Fruit fly (Drosophila melanogaster) whole organism, wandering third instar larva: ENCODE results near the gene CG46456.

Experiments used
- Abd-B ChIP-seq: fragments of >200 bp; optimal IDR thresholded peaks from 2 replicates; lab custom pipeline; 2017; ENCODE audit warnings: missing biosample characterization, missing genetic modification characterization
- CG32264 ChIP-seq: fragments of 200-800 bp; sonication (Bioruptor generic); optimal IDR thresholded peaks from 2 replicates; lab custom pipeline; 2016; ENCODE audit warnings: missing biosample characterization, missing genetic modification characterization
- CG9705 ChIP-seq: fragments of 200-800 bp; sonication (Bioruptor generic); optimal IDR thresholded peaks from 2 replicates; lab custom pipeline; 2018; ENCODE audit warnings: missing biosample characterization, mild to moderate bottlenecking, missing genetic modification characterization
- CrebA ChIP-seq: fragments of 200-800 bp; sonication (Bioruptor generic); optimal IDR thresholded peaks from 2 replicates; lab custom pipeline; 2016; ENCODE audit warnings: missing biosample characterization, mild to moderate bottlenecking, missing genetic modification characterization, borderline replicate concordance
- Dfd ChIP-seq: fragments of >200 bp; optimal IDR thresholded peaks from 2 replicates; lab custom pipeline; 2017; ENCODE audit warnings: missing biosample characterization, missing genetic modification characterization
- Dif ChIP-seq: fragments of 200-275, 200-300 bp; sonication (Bioruptor generic); optimal IDR thresholded peaks from 2 replicates; lab custom pipeline; 2018; ENCODE audit warnings: missing biosample characterization, missing genetic modification characterization; ENCODE audit not compliant: partially characterized antibody
- GATAd ChIP-seq: sonication (Bioruptor generic); optimal IDR thresholded peaks from 2 replicates; lab custom pipeline; 2016; ENCODE audit warnings: missing biosample characterization, missing genetic modification characterization
- HLH106 ChIP-seq: fragments of 200-800 bp; optimal IDR thresholded peaks from 3 replicates; lab custom pipeline; 2019; ENCODE audit warnings: missing biosample characterization, mild to moderate bottlenecking, missing genetic modification characterization, moderate library complexity
- Hnf4 ChIP-seq: fragments of 200-800 bp; sonication (Bioruptor generic); optimal IDR thresholded peaks from 2 replicates; lab custom pipeline; 2016; ENCODE audit warnings: missing biosample characterization, mild to moderate bottlenecking, missing genetic modification characterization
- Hr78 ChIP-seq: fragments of >200 bp; optimal IDR thresholded peaks from 2 replicates; lab custom pipeline; 2017; ENCODE audit warnings: missing biosample characterization, missing genetic modification characterization
- Hr83 ChIP-seq: fragments of 200-300 bp; sonication (Bioruptor generic); optimal IDR thresholded peaks from 2 replicates; lab custom pipeline; 2016; ENCODE audit warnings: missing biosample characterization, mild to moderate bottlenecking, missing genetic modification characterization, moderate library complexity; ENCODE audit not compliant: poor library complexity, severe bottlenecking
- Jra ChIP-seq: sonication (Bioruptor generic); optimal IDR thresholded peaks from 2 replicates; lab custom pipeline; 2016; ENCODE audit warnings: missing biosample characterization, missing genetic modification characterization
- Mio ChIP-seq: sonication (Bioruptor generic); optimal IDR thresholded peaks from 2 replicates; lab custom pipeline; 2016; ENCODE audit warnings: missing biosample characterization, missing genetic modification characterization
- Myc ChIP-seq: fragments of >200 bp; optimal IDR thresholded peaks from 2 replicates; lab custom pipeline; 2017
- N ChIP-seq: fragments of >200 bp; optimal IDR thresholded peaks from 2 replicates; lab custom pipeline; 2018; ENCODE audit warnings: missing biosample characterization, missing external identifiers, missing genetic modification characterization
- OdsH ChIP-seq: fragments of 200-800 bp; sonication (Bioruptor generic); optimal IDR thresholded peaks from 2 replicates; lab custom pipeline; 2016; ENCODE audit warnings: missing biosample characterization, mild to moderate bottlenecking, missing genetic modification characterization
- Rel ChIP-seq, 2 experiments: fragments of 200-800 bp; sonication (Bioruptor generic) in 1 of 2; optimal IDR thresholded peaks; 2 replicates in 1 of 2; 3 replicates in 1 of 2; lab custom pipeline; 2016 to 2019; ENCODE audit warnings: mild to moderate bottlenecking in 2 of 2, missing biosample characterization in 2 of 2, missing genetic modification characterization in 2 of 2, moderate library complexity in 1 of 2
- Sp1 ChIP-seq: fragments of 200-800 bp; sonication (Bioruptor generic); optimal IDR thresholded peaks from 3 replicates; lab custom pipeline; 2019; ENCODE audit warnings: missing biosample characterization, mild to moderate bottlenecking, missing genetic modification characterization, moderate library complexity
- Vsx2 ChIP-seq: fragments of 200-300, 225-300 bp; sonication (Bioruptor generic); optimal IDR thresholded peaks from 2 replicates; lab custom pipeline; 2018; ENCODE audit warnings: missing biosample characterization, missing genetic modification characterization; ENCODE audit not compliant: partially characterized antibody
- br ChIP-seq: fragments of 200-800 bp; sonication (Bioruptor generic); optimal IDR thresholded peaks from 2 replicates; lab custom pipeline; 2016; ENCODE audit warnings: missing biosample characterization, missing genetic modification characterization
- brk ChIP-seq: fragments of 200-800 bp; sonication (Bioruptor generic); optimal IDR thresholded peaks from 2 replicates; lab custom pipeline; 2016; ENCODE audit warnings: missing biosample characterization, mild to moderate bottlenecking, missing genetic modification characterization
- dl ChIP-seq, 2 experiments: fragments of 175-275, 200-275 bp in 1 of 2; fragments of 200-275 bp in 1 of 2; sonication (Bioruptor generic); optimal IDR thresholded peaks; lab custom pipeline; 2018; ENCODE audit warnings: mild to moderate bottlenecking in 2 of 2, missing biosample characterization in 2 of 2, missing genetic modification characterization in 2 of 2, moderate library complexity in 2 of 2; ENCODE audit not compliant: partially characterized antibody in 2 of 2, insufficient read depth in 1 of 2
- dmrt93B ChIP-seq: fragments of 200-800 bp; sonication (Bioruptor generic); optimal IDR thresholded peaks from 2 replicates; lab custom pipeline; 2018; ENCODE audit warnings: missing biosample characterization, mild to moderate bottlenecking, missing genetic modification characterization
- dsf ChIP-seq: sonication (Bioruptor generic); optimal IDR thresholded peaks from 2 replicates; lab custom pipeline; 2016; ENCODE audit warnings: missing biosample characterization, missing genetic modification characterization, borderline replicate concordance
- ey ChIP-seq: fragments of 200-800 bp; sonication (Bioruptor generic); optimal IDR thresholded peaks from 2 replicates; lab custom pipeline; 2016; ENCODE audit warnings: missing biosample characterization, missing genetic modification characterization
- foxo ChIP-seq, 2 experiments: fragments of 200-800 bp; sonication (Bioruptor generic); optimal IDR thresholded peaks; 2 replicates in 1 of 2; 3 replicates in 1 of 2; lab custom pipeline; 2016 to 2017; ENCODE audit warnings: missing biosample characterization in 2 of 2, missing genetic modification characterization in 2 of 2
- fru ChIP-seq: fragments of 200-800 bp; sonication (Bioruptor generic); optimal IDR thresholded peaks from 3 replicates; lab custom pipeline; 2016; ENCODE audit warnings: missing biosample characterization, mild to moderate bottlenecking, missing genetic modification characterization
- h ChIP-seq: fragments of 200-800 bp; sonication (Bioruptor generic); optimal IDR thresholded peaks from 3 replicates; lab custom pipeline; 2016; ENCODE audit warnings: missing biosample characterization, mild to moderate bottlenecking, missing genetic modification characterization
- jim ChIP-seq: fragments of 175-275, 200-325 bp; sonication (Bioruptor generic); optimal IDR thresholded peaks from 2 replicates; lab custom pipeline; 2016; ENCODE audit warnings: missing biosample characterization, mild to moderate bottlenecking, missing genetic modification characterization
- lola ChIP-seq: fragments of >200 bp; optimal IDR thresholded peaks from 2 replicates; lab custom pipeline; 2017; ENCODE audit warnings: missing biosample characterization, missing genetic modification characterization
- pan ChIP-seq: fragments of >200 bp; optimal IDR thresholded peaks from 2 replicates; lab custom pipeline; 2017
- psq ChIP-seq: fragments of 200-800 bp; sonication (Bioruptor generic); optimal IDR thresholded peaks from 3 replicates; lab custom pipeline; 2017; ENCODE audit warnings: missing biosample characterization, mild to moderate bottlenecking, missing genetic modification characterization, moderate library complexity
- rgr ChIP-seq: fragments of 200-800 bp; sonication (Bioruptor generic); optimal IDR thresholded peaks from 3 replicates; lab custom pipeline; 2016; ENCODE audit warnings: missing biosample characterization, mild to moderate bottlenecking, missing genetic modification characterization
- sage ChIP-seq: fragments of 200-800 bp; sonication (Bioruptor generic); optimal IDR thresholded peaks from 2 replicates; lab custom pipeline; 2016; ENCODE audit warnings: missing biosample characterization, mild to moderate bottlenecking, missing genetic modification characterization
- sv ChIP-seq: fragments of 200-800 bp; sonication (Bioruptor generic); optimal IDR thresholded peaks from 3 replicates; lab custom pipeline; 2016; ENCODE audit warnings: missing biosample characterization, missing genetic modification characterization
- tai ChIP-seq: sonication (Bioruptor generic); optimal IDR thresholded peaks from 2 replicates; lab custom pipeline; 2016; ENCODE audit warnings: missing biosample characterization, missing genetic modification characterization
- usp ChIP-seq: fragments of >200 bp; optimal IDR thresholded peaks from 2 replicates; lab custom pipeline; 2017; ENCODE audit warnings: missing biosample characterization, missing genetic modification characterization
- woc ChIP-seq: sonication (Bioruptor generic); optimal IDR thresholded peaks from 2 replicates; lab custom pipeline; 2016; ENCODE audit warnings: missing biosample characterization, mild to moderate bottlenecking, missing genetic modification characterization

The CG46456 gene

DNA sequence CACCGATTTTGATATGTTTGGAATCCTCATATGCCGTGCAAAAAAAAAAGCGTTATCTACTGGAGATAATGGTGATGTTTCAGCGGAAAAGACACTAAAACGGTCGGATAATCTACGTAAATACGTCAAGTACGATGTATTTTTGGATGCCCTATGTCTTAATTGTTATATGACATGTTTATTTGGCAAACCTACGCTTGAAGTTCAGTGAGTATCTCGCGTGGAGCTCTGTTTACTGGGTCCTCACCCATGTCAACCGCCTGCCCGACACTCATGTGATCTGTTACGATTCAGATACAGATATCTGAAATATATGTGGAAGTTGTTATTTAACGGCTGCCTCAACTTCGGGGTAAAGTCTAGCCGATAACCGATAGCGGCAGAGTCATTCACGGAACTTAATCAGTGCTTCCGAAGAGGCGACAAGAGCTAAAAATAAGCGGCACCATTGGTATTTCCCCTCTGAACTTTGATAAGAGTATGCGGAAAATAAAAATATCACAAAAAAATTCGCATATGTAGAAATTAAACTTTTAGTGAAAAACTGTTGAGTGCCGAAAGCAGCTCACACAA, 1.6 kb downstream of the CG46456 start:
- TF ChIP-seq Hnf4 (GFP tag; lab: Kevin White, UChicago) (peak; percentile 46), Dfd (no peak), Rel (GFP tag; optimal IDR thresholded peaks at IDR 0.05; lab: Kevin White, UChicago) (no peak), Rel (tag; optimal IDR thresholded peaks at IDR 0.05; lab: Kevin White, UChicago) (peak; percentile 85)
- TF ChIP-seq, all 38 proteins: peak for 2

DNA sequence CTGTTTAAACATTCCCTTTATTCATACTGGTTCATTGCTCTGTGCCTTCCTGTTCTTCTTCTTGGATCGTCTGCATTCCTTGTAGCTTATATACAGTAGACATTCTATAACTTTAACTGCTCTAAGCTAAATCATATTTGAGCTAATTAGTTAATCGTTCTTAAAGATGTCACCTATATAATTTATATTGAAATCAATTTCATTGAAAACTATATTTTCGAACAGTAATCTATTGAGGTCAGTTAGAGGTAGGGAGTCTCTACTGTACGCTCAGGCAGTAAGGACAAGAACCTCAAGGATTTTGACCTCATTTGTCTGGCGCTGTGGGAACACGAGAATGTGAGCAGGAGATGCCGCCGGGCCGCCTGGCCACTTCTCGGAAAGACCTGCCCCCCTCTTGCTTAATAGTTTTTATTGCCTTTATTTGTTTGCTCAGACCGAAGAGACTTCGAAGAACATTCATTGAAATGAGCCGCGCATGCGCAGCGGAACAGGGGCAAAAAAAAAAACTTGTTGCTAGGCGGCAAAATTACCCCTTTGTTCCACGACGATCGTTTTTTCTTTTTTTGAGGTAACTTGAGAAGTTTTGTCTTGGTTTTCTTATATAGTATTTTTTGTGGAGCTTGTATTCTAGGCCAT, 2.3 kb downstream of the CG46456 start:
- TF ChIP-seq tai (GFP tag; lab: Kevin White, UChicago) (peak; percentile 41), Dfd (no peak), usp (GFP tag; lab: Kevin White, UChicago) (no peak), woc (GFP tag; lab: Kevin White, UChicago) (peak; percentile 5), br (GFP tag; lab: Kevin White, UChicago) (peak; percentile 67), Vsx2 (GFP tag; lab: Kevin White, UChicago) (no peak), lola (no peak), Dif (no peak), Rel (GFP tag; optimal IDR thresholded peaks at IDR 0.05; lab: Kevin White, UChicago) (no peak), Rel (tag; optimal IDR thresholded peaks at IDR 0.05; lab: Kevin White, UChicago) (no peak), sv (GFP tag; lab: Kevin White, UChicago) (no peak), CG32264 (GFP tag; lab: Kevin White, UChicago) (no peak), Myc (lab: Kevin White, UChicago) (no peak), ey (GFP tag; lab: Kevin White, UChicago) (peak; percentile 79), Abd-B (GFP tag; lab: Kevin White, UChicago) (no peak), CrebA (GFP tag; lab: Kevin White, UChicago) (no peak), Hr83 (GFP tag; lab: Kevin White, UChicago) (no peak), pan (lab: Kevin White, UChicago) (no peak), fru (GFP tag; lab: Kevin White, UChicago) (peak; percentile 84), sage (GFP tag; lab: Kevin White, UChicago) (peak; percentile 64), dl (GFP tag; optimal IDR thresholded peaks at IDR 0.05; lab: Kevin White, UChicago; ENCODE audit: insufficient read depth in 1 of 2, partially characterized antibody in 2 of 2) (no peak), Mio (GFP tag; lab: Kevin White, UChicago) (no peak), Sp1 (GFP tag; lab: Kevin White, UChicago) (peak; percentile 67), HLH106 (tag; lab: Kevin White, UChicago) (peak; percentile 80), Hr78 (no peak), Hnf4 (GFP tag; lab: Kevin White, UChicago) (peak; percentile 81), jim (no peak), foxo (GFP tag; optimal IDR thresholded peaks at IDR 0.05; lab: Kevin White, UChicago) (peak in 1 of 2 experiments; percentile 85), OdsH (GFP tag; lab: Kevin White, UChicago) (peak; percentile 81), GATAd (GFP tag; lab: Kevin White, UChicago) (no peak), brk (GFP tag; lab: Kevin White, UChicago) (peak; percentile 68), N (GFP tag; lab: Kevin White, UChicago) (no peak), h (GFP tag; lab: Kevin White, UChicago) (peak; percentile 81), rgr (GFP tag; lab: Kevin White, UChicago) (peak; percentile 74), psq (peak; percentile 71), Jra (GFP tag; lab: Kevin White, UChicago) (peak; percentile 43), CG9705 (GFP tag; lab: Kevin White, UChicago) (peak; percentile 59), dsf (GFP tag; lab: Kevin White, UChicago) (no peak), dmrt93B (peak; percentile 18)
